Fruit fly (Drosophila melanogaster) whole organism, embryonic: ENCODE measurements around the gene CG34427.

Source experiments
- Ada2b ChIP-seq: fragments of 200-800 bp; sonication (Bioruptor generic); IDR thresholded peaks from 2 replicates; pipeline ENCODE4 v1.3.6; 2022; ENCODE audit warnings: missing biosample characterization, missing genetic modification characterization
- Adf1 ChIP-seq: fragments of 200-800 bp; sonication (Bioruptor generic); IDR thresholded peaks from 2 replicates; pipeline ENCODE4 v1.3.6; 2022; ENCODE audit warnings: missing biosample characterization, missing genetic modification characterization
- Atf-2 ChIP-seq: fragments of 200-800 bp; sonication (Bioruptor generic); optimal IDR thresholded peaks from 2 replicates; lab custom pipeline; 2016; ENCODE audit warnings: missing biosample characterization, missing genetic modification characterization
- CG12659 ChIP-seq: fragments of 200-800 bp; sonication (Bioruptor generic); optimal IDR thresholded peaks from 3 replicates; lab custom pipeline; 2017; ENCODE audit warnings: mild to moderate bottlenecking, missing biosample characterization, missing genetic modification reagents, missing genetic modification characterization
- CG13894 ChIP-seq: fragments of 200-800 bp; sonication (Bioruptor generic); optimal IDR thresholded peaks from 3 replicates; lab custom pipeline; 2018; ENCODE audit warnings: missing biosample characterization, mild to moderate bottlenecking, missing genetic modification characterization, moderate library complexity
- CG15073 ChIP-seq: fragments of 200-800 bp; sonication (Bioruptor generic); optimal IDR thresholded peaks from 2 replicates; lab custom pipeline; 2016; ENCODE audit warnings: missing biosample characterization, missing genetic modification characterization
- CG1602 ChIP-seq: fragments of 200-800 bp; sonication (Bioruptor generic); optimal IDR thresholded peaks from 3 replicates; lab custom pipeline; 2016; ENCODE audit warnings: missing biosample characterization, missing genetic modification characterization
- CG1603 ChIP-seq: fragments of 200-800 bp; sonication (Bioruptor generic); optimal IDR thresholded peaks from 2 replicates; lab custom pipeline; 2019; ENCODE audit warnings: missing biosample characterization, mild to moderate bottlenecking, missing genetic modification characterization, moderate library complexity
- CG16813 ChIP-seq: fragments of 200-800 bp; sonication (Bioruptor generic); IDR thresholded peaks from 3 replicates; pipeline ENCODE4 v1.3.6; 2022; ENCODE audit warnings: missing biosample characterization, missing genetic modification characterization; ENCODE audit not compliant: partially characterized antibody
- CG18476 ChIP-seq: fragments of 200-800 bp; sonication (Bioruptor generic); optimal IDR thresholded peaks from 2 replicates; lab custom pipeline; 2016; ENCODE audit warnings: missing biosample characterization, mild to moderate bottlenecking, missing genetic modification characterization
- CG2199 ChIP-seq: fragments of 200-800 bp; sonication (Bioruptor generic); IDR thresholded peaks from 3 replicates; pipeline ENCODE4 v1.3.6; 2022; ENCODE audit warnings: missing biosample characterization, missing genetic modification characterization
- CG3847 ChIP-seq: fragments of 200-800 bp; sonication (Bioruptor generic); IDR thresholded peaks from 2 replicates; pipeline ENCODE4 v1.3.6; 2022; ENCODE audit warnings: missing biosample characterization, missing genetic modification characterization
- CG4617 ChIP-seq: fragments of 200-800 bp; sonication (Bioruptor generic); optimal IDR thresholded peaks from 3 replicates; lab custom pipeline; 2016; ENCODE audit warnings: missing biosample characterization, missing genetic modification characterization, borderline replicate concordance
- CG5180 ChIP-seq: fragments of 200-800 bp; sonication (Bioruptor generic); optimal IDR thresholded peaks from 3 replicates; lab custom pipeline; 2017; ENCODE audit warnings: missing biosample characterization, missing genetic modification characterization, mild to moderate bottlenecking, moderate library complexity, missing genetic modification reagents
- CG6683 ChIP-seq: fragments of 200-800 bp; sonication (Bioruptor generic); optimal IDR thresholded peaks from 2 replicates; lab custom pipeline; 2017; ENCODE audit warnings: missing biosample characterization, mild to moderate bottlenecking, missing genetic modification characterization, missing genetic modification reagents
- CG7372 ChIP-seq: fragments of 200-800 bp; sonication (Bioruptor generic); IDR thresholded peaks from 2 replicates; pipeline ENCODE4 v1.3.6; 2022; ENCODE audit warnings: missing biosample characterization, missing genetic modification characterization
- CG8478 ChIP-seq: fragments of >200 bp; optimal IDR thresholded peaks from 2 replicates; lab custom pipeline; 2018
- CG8924 ChIP-seq: fragments of 200-800 bp; optimal IDR thresholded peaks from 3 replicates; lab custom pipeline; 2019; ENCODE audit warnings: missing biosample characterization, mild to moderate bottlenecking, missing genetic modification characterization, moderate library complexity
- CG9437 ChIP-seq: fragments of 200-800 bp; sonication (Bioruptor generic); optimal IDR thresholded peaks from 2 replicates; lab custom pipeline; 2018; ENCODE audit warnings: missing biosample characterization, mild to moderate bottlenecking, missing genetic modification characterization
- CrebB ChIP-seq: fragments of 200-800 bp; sonication (Bioruptor generic); optimal IDR thresholded peaks from 3 replicates; lab custom pipeline; 2018; ENCODE audit warnings: missing biosample characterization, mild to moderate bottlenecking, missing genetic modification characterization
- D ChIP-seq, 2 experiments: fragments of 200-800 bp in 1 of 2; fragments of >200 bp in 1 of 2; sonication (Bioruptor generic) in 1 of 2; optimal IDR thresholded peaks; 2 replicates in 1 of 2; 3 replicates in 1 of 2; lab custom pipeline; 2017; ENCODE audit warnings: mild to moderate bottlenecking in 1 of 2, missing biosample characterization in 1 of 2, missing genetic modification characterization in 1 of 2, missing genetic modification reagents in 1 of 2
- Deaf1 ChIP-seq: fragments of 200-800 bp; optimal IDR thresholded peaks from 3 replicates; lab custom pipeline; 2019; ENCODE audit warnings: missing biosample characterization, mild to moderate bottlenecking, missing genetic modification characterization, moderate library complexity
- Dek ChIP-seq: fragments of 200-800 bp; sonication (Bioruptor generic); optimal IDR thresholded peaks from 3 replicates; lab custom pipeline; 2019; ENCODE audit warnings: missing biosample characterization, mild to moderate bottlenecking, missing genetic modification characterization, moderate library complexity
- Pdp1 ChIP-seq, 2 experiments: fragments of 200-800 bp; sonication (Bioruptor generic); optimal IDR thresholded peaks; 3 replicates each; lab custom pipeline; 2016; ENCODE audit warnings: missing biosample characterization in 2 of 2, missing genetic modification characterization in 2 of 2, mild to moderate bottlenecking in 1 of 2, moderate library complexity in 1 of 2
- Ptx1 ChIP-seq: fragments of 200-800 bp; sonication (Bioruptor generic); IDR thresholded peaks from 2 replicates; pipeline ENCODE4 v1.3.6; 2022; ENCODE audit warnings: missing biosample characterization, missing genetic modification characterization
- Sry-δ ChIP-seq: fragments of 200-800 bp; sonication (Bioruptor generic); optimal IDR thresholded peaks from 2 replicates; lab custom pipeline; 2016; ENCODE audit warnings: missing biosample characterization, missing genetic modification characterization
- Xbp1 ChIP-seq: fragments of 200-800 bp; sonication (Bioruptor generic); optimal IDR thresholded peaks from 3 replicates; lab custom pipeline; 2016; ENCODE audit warnings: missing biosample characterization, mild to moderate bottlenecking, missing genetic modification characterization
- bab2 ChIP-seq: fragments of 200-800 bp; sonication (Bioruptor generic); optimal IDR thresholded peaks from 2 replicates; lab custom pipeline; 2016; ENCODE audit warnings: missing biosample characterization, missing genetic modification characterization
- cg ChIP-seq: fragments of 200-800 bp; sonication (Bioruptor generic); optimal IDR thresholded peaks from 3 replicates; lab custom pipeline; 2019; ENCODE audit warnings: missing biosample characterization, mild to moderate bottlenecking, missing genetic modification characterization, moderate library complexity
- chinmo ChIP-seq: fragments of 200-800 bp; sonication (Bioruptor generic); IDR thresholded peaks from 4 replicates; pipeline ENCODE4 v1.3.6; 2022; ENCODE audit warnings: missing biosample characterization, missing genetic modification characterization; ENCODE audit not compliant: partially characterized antibody
- crp ChIP-seq, 2 experiments: fragments of 200-800 bp; sonication (Bioruptor generic); optimal IDR thresholded peaks; 2 replicates in 1 of 2; 3 replicates in 1 of 2; lab custom pipeline; 2017; ENCODE audit warnings: missing biosample characterization in 2 of 2, missing genetic modification characterization in 2 of 2, mild to moderate bottlenecking in 1 of 2, moderate library complexity in 1 of 2
- fd102C ChIP-seq: fragments of 200-800 bp; sonication (Bioruptor generic); optimal IDR thresholded peaks from 2 replicates; lab custom pipeline; 2018; ENCODE audit warnings: missing biosample characterization, mild to moderate bottlenecking, missing genetic modification characterization, moderate library complexity
- ftz-f1 ChIP-seq: fragments of 200-800 bp; sonication (Bioruptor generic); optimal IDR thresholded peaks from 2 replicates; lab custom pipeline; 2016; ENCODE audit warnings: missing biosample characterization, missing genetic modification characterization
- grn ChIP-seq: fragments of 200-800 bp; sonication (Bioruptor generic); optimal IDR thresholded peaks from 3 replicates; lab custom pipeline; 2017; ENCODE audit warnings: missing biosample characterization, missing genetic modification characterization
- kay ChIP-seq: fragments of 200-800 bp; sonication (Bioruptor generic); optimal IDR thresholded peaks from 2 replicates; lab custom pipeline; 2016; ENCODE audit warnings: missing biosample characterization, missing genetic modification characterization
- lola ChIP-seq, 3 experiments: fragments of >200 bp in 2 of 3; fragments of 200-800 bp in 1 of 3; sonication (Bioruptor generic) in 1 of 3; optimal IDR thresholded peaks; 2 replicates each; lab custom pipeline; 2017 to 2019; ENCODE audit warnings: missing biosample characterization in 3 of 3, missing genetic modification characterization in 3 of 3, mild to moderate bottlenecking in 1 of 3, moderate library complexity in 1 of 3
- pho ChIP-seq: fragments of 200-800 bp; sonication (Bioruptor generic); optimal IDR thresholded peaks from 2 replicates; lab custom pipeline; 2016; ENCODE audit warnings: missing biosample characterization, missing genetic modification characterization
- psq ChIP-seq: fragments of 200-800 bp; sonication (Bioruptor generic); optimal IDR thresholded peaks from 2 replicates; lab custom pipeline; 2017; ENCODE audit warnings: missing biosample characterization, missing genetic modification characterization
- sd ChIP-seq: fragments of 200-800 bp; sonication (Bioruptor generic); optimal IDR thresholded peaks from 3 replicates; lab custom pipeline; 2018; ENCODE audit warnings: missing biosample characterization, mild to moderate bottlenecking, missing genetic modification characterization, moderate library complexity
- sens ChIP-seq: fragments of 200-800 bp; sonication (Bioruptor generic); peaks from one replicate; lab custom pipeline; 2016; ENCODE audit warnings: missing biosample characterization, missing genetic modification characterization
- sens-2 ChIP-seq: fragments of 200-800 bp; sonication (Bioruptor generic); IDR thresholded peaks from 2 replicates; pipeline ENCODE4 v1.3.6; 2022; ENCODE audit warnings: missing biosample characterization, missing genetic modification characterization
- shn ChIP-seq: fragments of 200-800 bp; sonication (Bioruptor generic); optimal IDR thresholded peaks from 3 replicates; lab custom pipeline; 2016; ENCODE audit warnings: missing biosample characterization, missing genetic modification characterization
- so ChIP-seq: fragments of 200-800 bp; sonication (Bioruptor generic); IDR thresholded peaks from 3 replicates; pipeline ENCODE4 v1.3.6; 2022; ENCODE audit warnings: missing biosample characterization, missing genetic modification characterization
- sqz ChIP-seq: fragments of 200-800 bp; sonication (Bioruptor generic); optimal IDR thresholded peaks from 3 replicates; lab custom pipeline; 2018; ENCODE audit warnings: missing biosample characterization, mild to moderate bottlenecking, missing genetic modification characterization
- stc ChIP-seq: fragments of 200-800 bp; sonication (Bioruptor generic); IDR thresholded peaks from 2 replicates; pipeline ENCODE4 v1.3.6; 2022; ENCODE audit warnings: missing biosample characterization, missing genetic modification characterization
- tna ChIP-seq: fragments of 200-800 bp; sonication (Bioruptor generic); IDR thresholded peaks from 2 replicates; pipeline ENCODE4 v1.3.6; 2022; ENCODE audit warnings: missing biosample characterization, missing genetic modification characterization; ENCODE audit not compliant: partially characterized antibody
- trh ChIP-seq: fragments of 200-800 bp; sonication (Bioruptor generic); optimal IDR thresholded peaks from 2 replicates; lab custom pipeline; 2016; ENCODE audit warnings: missing biosample characterization, missing genetic modification characterization
- vvl ChIP-seq: fragments of 200-800 bp; sonication (Bioruptor generic); IDR thresholded peaks from 2 replicates; pipeline ENCODE4 v1.3.6; 2022; ENCODE audit warnings: missing biosample characterization, missing genetic modification characterization
- wdn ChIP-seq: fragments of 200-800 bp; sonication (Bioruptor generic); IDR thresholded peaks from 2 replicates; pipeline ENCODE4 v1.3.6; 2022; ENCODE audit warnings: missing biosample characterization, missing genetic modification characterization
- z ChIP-seq: fragments of 200-800 bp; sonication (Bioruptor generic); IDR thresholded peaks from 3 replicates; pipeline ENCODE4 v1.3.6; 2022; ENCODE audit warnings: missing biosample characterization, missing genetic modification characterization
- zf30C ChIP-seq: fragments of 200-800 bp; sonication (Bioruptor generic); optimal IDR thresholded peaks from 3 replicates; lab custom pipeline; 2018; ENCODE audit warnings: missing biosample characterization, mild to moderate bottlenecking, missing genetic modification characterization

Gene CG34427

DNA sequence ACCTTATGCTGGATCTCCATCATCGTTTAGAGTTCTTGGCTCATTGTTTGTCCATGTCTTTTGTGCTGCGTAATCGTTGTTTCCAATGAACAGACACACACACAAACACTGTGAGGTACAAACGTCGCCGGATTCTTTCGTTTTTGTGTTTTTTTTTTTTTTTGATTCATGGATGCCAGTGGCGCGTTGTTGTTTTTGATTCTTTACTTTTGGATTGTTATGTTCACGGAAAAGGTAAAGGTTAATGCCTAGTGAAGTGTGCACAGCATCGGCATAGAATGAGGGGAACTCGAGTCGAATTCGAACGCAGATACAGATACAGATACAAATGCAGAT is 28.9 kb downstream of the CG34427 start:
- TF ChIP-seq sqz = peak; percentile 81
- no peak for TF ChIP-seq crp (GFP tag; optimal IDR thresholded peaks at IDR 0.05; lab: Kevin White, UChicago)
- peak in 1 of 2 experiments; percentile 44 for TF ChIP-seq Pdp1 (GFP tag; optimal IDR thresholded peaks at IDR 0.05; lab: Kevin White, UChicago)
- no peak for TF ChIP-seq CG7372 (GFP tag; lab: Robert Waterston, UW)
- TF ChIP-seq CG9437 (GFP tag; lab: Kevin White, UChicago) = no peak
- TF ChIP-seq CG5180 = no peak
- no peak for TF ChIP-seq Atf-2 (GFP tag; lab: Kevin White, UChicago)
- TF ChIP-seq Deaf1 (tag; lab: Kevin White, UChicago) = no peak
- TF ChIP-seq CG12659 = no peak
- 0 out of 3 replicates have a peak, but pooled peaks have one; percentile 5 for TF ChIP-seq so (GFP tag; lab: Robert Waterston, UW)
- TF ChIP-seq stc (GFP tag; lab: Robert Waterston, UW) = no peak
- no peak for TF ChIP-seq Adf1 (GFP tag; lab: Robert Waterston, UW)
- no peak for TF ChIP-seq vvl
- no peak for TF ChIP-seq bab2 (GFP tag; lab: Kevin White, UChicago)
- no peak for TF ChIP-seq trh (GFP tag; lab: Kevin White, UChicago)
- TF ChIP-seq shn = no peak
- TF ChIP-seq CG6683 (GFP tag; lab: Kevin White, UChicago) = no peak
- TF ChIP-seq psq (GFP tag; lab: Kevin White, UChicago) = no peak
- no peak for TF ChIP-seq Ada2b
- TF ChIP-seq CG18476 (GFP tag; lab: Kevin White, UChicago) = no peak
- TF ChIP-seq CG1602 (GFP tag; lab: Kevin White, UChicago) = no peak
- no peak for TF ChIP-seq ftz-f1 (GFP tag; lab: Kevin White, UChicago)
- TF ChIP-seq tna (GFP tag; lab: Robert Waterston, UW) = no peak
- TF ChIP-seq Dek (tag; lab: Kevin White, UChicago) = no peak
- TF ChIP-seq sens-2 = no peak
- TF ChIP-seq cg (GFP tag; lab: Kevin White, UChicago) = peak; percentile 36
- TF ChIP-seq z (GFP tag; lab: Robert Waterston, UW) = no peak
- TF ChIP-seq pho (GFP tag; lab: Kevin White, UChicago) = no peak
- TF ChIP-seq CG4617 = no peak
- no peak for TF ChIP-seq CrebB (tag; lab: Kevin White, UChicago)
- peak; percentile 43 for TF ChIP-seq D (optimal IDR thresholded peaks at IDR 0.05; lab: Kevin White, UChicago)
- TF ChIP-seq D (GFP tag; optimal IDR thresholded peaks at IDR 0.05; lab: Kevin White, UChicago) = no peak
- peak; percentile 28 for TF ChIP-seq CG13894 (tag; lab: Kevin White, UChicago)
- TF ChIP-seq CG2199 (GFP tag; lab: Robert Waterston, UW) = peak; percentile 44; the same call in 1 of the 3 replicates
- TF ChIP-seq sens = peak; percentile 1
- no peak for TF ChIP-seq CG3847 (GFP tag; lab: Robert Waterston, UW)
- no peak for TF ChIP-seq CG15073 (GFP tag; lab: Kevin White, UChicago)
- no peak for TF ChIP-seq CG8924 (tag; lab: Kevin White, UChicago)
- no peak for TF ChIP-seq lola (GFP tag; optimal IDR thresholded peaks at IDR 0.05; lab: Kevin White, UChicago)
- no peak for TF ChIP-seq Sry-δ (GFP tag; lab: Kevin White, UChicago)
- TF ChIP-seq chinmo (GFP tag; lab: Robert Waterston, UW) = 0 out of 4 replicates have a peak, but pooled peaks have one; percentile 67
- TF ChIP-seq grn (GFP tag; lab: Kevin White, UChicago) = peak; percentile 28
- TF ChIP-seq wdn (GFP tag; lab: Robert Waterston, UW) = no peak
- no peak for TF ChIP-seq CG1603
- no peak for TF ChIP-seq Ptx1
- no peak for TF ChIP-seq Xbp1 (GFP tag; lab: Kevin White, UChicago)
- TF ChIP-seq fd102C = no peak
- no peak for TF ChIP-seq CG16813 (GFP tag; lab: Robert Waterston, UW)
- no peak for TF ChIP-seq sd (tag; lab: Kevin White, UChicago)
- no peak for TF ChIP-seq zf30C (GFP tag; lab: Kevin White, UChicago)
- TF ChIP-seq CG8478 = no peak
- no peak for TF ChIP-seq kay (GFP tag; lab: Kevin White, UChicago)
